Worm (Caenorhabditis elegans): ENCODE measurements around the gene hyl-2.

Gene hyl-2

DNA sequence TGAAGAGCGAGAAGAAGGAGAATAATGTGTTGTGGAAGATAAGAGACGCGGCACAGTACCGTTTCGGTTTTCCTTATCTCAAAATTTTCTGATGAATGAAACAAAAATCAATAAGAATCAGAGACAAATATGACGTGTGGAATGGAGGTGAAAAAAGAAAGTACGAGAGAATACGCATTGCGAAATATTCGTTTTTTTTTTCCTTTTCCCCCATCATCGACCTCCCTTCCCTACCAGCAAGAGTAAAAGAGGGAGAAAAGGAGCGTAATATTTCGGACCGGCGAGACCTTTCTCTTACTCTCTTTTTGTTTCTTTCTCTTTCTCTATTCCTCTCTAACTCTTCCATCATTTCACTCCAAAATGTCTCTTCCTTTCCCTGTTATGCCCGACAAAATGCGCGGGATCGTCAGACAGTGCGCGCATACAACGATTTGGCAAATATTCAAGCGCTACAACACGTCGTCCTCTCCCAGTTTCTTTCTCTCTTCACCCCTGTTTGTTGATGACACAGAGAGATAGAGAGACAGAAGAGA lies 36.9 kb downstream of the hyl-2 start (continued):
- TF ChIP-seq dmd-6 (GFP tag; IDR thresholded peaks at IDR 0.05): peak; percentile 76
- no peak for TF ChIP-seq lin-1 (GFP tag; IDR thresholded peaks at IDR 0.05)
- TF ChIP-seq fos-1 (tag; optimal IDR thresholded peaks at IDR 0.05): no peak
- no peak for TF ChIP-seq Y5F2A.4 (GFP tag; optimal IDR thresholded peaks at IDR 0.05)
- peak; percentile 13 to 51 for TF ChIP-seq lsy-2 (tag; optimal IDR thresholded peaks at IDR 0.05)
- no peak for TF ChIP-seq ztf-7 (tag; optimal IDR thresholded peaks at IDR 0.05)
- no peak for TF ChIP-seq F37D6.2 (tag; optimal IDR thresholded peaks at IDR 0.05)
- TF ChIP-seq zip-2 (tag; optimal IDR thresholded peaks at IDR 0.05): no peak
- no peak for TF ChIP-seq egl-27 (tag; optimal IDR thresholded peaks at IDR 0.05)
- TF ChIP-seq rbr-2 (tag; optimal IDR thresholded peaks at IDR 0.05): peak; percentile 26
- no peak for TF ChIP-seq vab-7 (GFP tag; IDR thresholded peaks at IDR 0.05)
- TF ChIP-seq nhr-41 (GFP tag; IDR thresholded peaks at IDR 0.05): no peak
- no peak for TF ChIP-seq zfp-2 (tag; optimal IDR thresholded peaks at IDR 0.05)
- no peak for TF ChIP-seq fkh-10 (GFP tag; optimal IDR thresholded peaks at IDR 0.05)
- TF ChIP-seq Y48G9A.11 (GFP tag; IDR thresholded peaks at IDR 0.05): no peak
- TF ChIP-seq dmd-9 (GFP tag; IDR thresholded peaks at IDR 0.05): no peak
- TF ChIP-seq F26F4.8 (GFP tag; conservative IDR thresholded peaks at IDR 0.05): no peak
- no peak for TF ChIP-seq snpc-1.2 (GFP tag; IDR thresholded peaks at IDR 0.05)
- no peak for TF ChIP-seq daf-8 (GFP tag; IDR thresholded peaks at IDR 0.05)
- TF ChIP-seq Y75B8A.6 (GFP tag; IDR thresholded peaks at IDR 0.05): no peak
- TF ChIP-seq ctbp-1 (GFP tag; IDR thresholded peaks at IDR 0.05): no peak
- TF ChIP-seq aha-1 (tag): peak; percentile 91
- no peak for TF ChIP-seq Y105C5A.15 (GFP tag; IDR thresholded peaks at IDR 0.05)
- TF ChIP-seq unc-130 (GFP tag; optimal IDR thresholded peaks at IDR 0.05): no peak
- TF ChIP-seq dpl-1 (GFP tag; optimal IDR thresholded peaks at IDR 0.05): no peak
- TF ChIP-seq gei-8 (GFP tag; optimal IDR thresholded peaks at IDR 0.05): no peak
- no peak for TF ChIP-seq jun-1 (tag; optimal IDR thresholded peaks at IDR 0.05)
- TF ChIP-seq php-3 (GFP tag; IDR thresholded peaks at IDR 0.05): no peak
- TF ChIP-seq nhr-111 (GFP tag; optimal IDR thresholded peaks at IDR 0.05): no peak
- peak; percentile 93 for TF ChIP-seq pqm-1 (tag; optimal IDR thresholded peaks at IDR 0.05)
- TF ChIP-seq mxl-3 (GFP tag; optimal IDR thresholded peaks at IDR 0.05): peak; percentile 29
- TF ChIP-seq daf-16 (GFP tag; optimal IDR thresholded peaks at IDR 0.05): no peak
- peak; percentile 60 for TF ChIP-seq daf-16 (tag; optimal IDR thresholded peaks at IDR 0.05)
- no peak for TF ChIP-seq attf-4 (tag; optimal IDR thresholded peaks at IDR 0.05)
- no peak for TF ChIP-seq F49E8.2 (tag; optimal IDR thresholded peaks at IDR 0.05; ENCODE audit: borderline replicate concordance)
- TF ChIP-seq F44E2.7 (GFP tag; IDR thresholded peaks at IDR 0.05): no peak
- no peak for TF ChIP-seq ceh-82 (tag; optimal IDR thresholded peaks at IDR 0.05)
- peak; percentile 65 for TF ChIP-seq mep-1 (tag; optimal IDR thresholded peaks at IDR 0.05)
- no peak for TF ChIP-seq ceh-20 (GFP tag; IDR thresholded peaks at IDR 0.05)
- no peak for TF ChIP-seq lir-3 (tag; optimal IDR thresholded peaks at IDR 0.05)
- no peak for TF ChIP-seq zag-1 (tag; optimal IDR thresholded peaks at IDR 0.05)
- no peak for TF ChIP-seq D1046.2 (GFP tag; IDR thresholded peaks at IDR 0.05)
- no peak for TF ChIP-seq T26A8.4 (GFP tag; IDR thresholded peaks at IDR 0.05)
- no peak for TF ChIP-seq tag-97 (GFP tag; IDR thresholded peaks at IDR 0.05)
- TF ChIP-seq madf-9 (GFP tag; conservative IDR thresholded peaks at IDR 0.05): no peak; the same call in 1 of the 2 replicates
- no peak for TF ChIP-seq nhr-11 (tag; optimal IDR thresholded peaks at IDR 0.05)
- no peak for TF ChIP-seq lin-29 (GFP tag; IDR thresholded peaks at IDR 0.05)
- TF ChIP-seq lin-39 (tag; optimal IDR thresholded peaks at IDR 0.05): no peak
- peak in 1 of 2 experiments; percentile 81 for TF ChIP-seq unc-62 (GFP tag; optimal IDR thresholded peaks at IDR 0.05 in 1 of 2)
- TF ChIP-seq unc-62 (tag; optimal IDR thresholded peaks at IDR 0.05): no peak
- peak; percentile 46 for TF ChIP-seq ceh-28 (tag; optimal IDR thresholded peaks at IDR 0.05)
- TF ChIP-seq ZK546.5 (tag; optimal IDR thresholded peaks at IDR 0.05): no peak
- TF ChIP-seq ceh-44 (GFP tag; IDR thresholded peaks at IDR 0.05): no peak
- peak; percentile 53; the same call in 1 of the 2 replicates for TF ChIP-seq hmg-1.1 (GFP tag; IDR thresholded peaks at IDR 0.05)

Measured in whole organism, L4 larva.